Worm (Caenorhabditis elegans): ENCODE results near the gene pqn-32.

The pqn-32 gene

DNA sequence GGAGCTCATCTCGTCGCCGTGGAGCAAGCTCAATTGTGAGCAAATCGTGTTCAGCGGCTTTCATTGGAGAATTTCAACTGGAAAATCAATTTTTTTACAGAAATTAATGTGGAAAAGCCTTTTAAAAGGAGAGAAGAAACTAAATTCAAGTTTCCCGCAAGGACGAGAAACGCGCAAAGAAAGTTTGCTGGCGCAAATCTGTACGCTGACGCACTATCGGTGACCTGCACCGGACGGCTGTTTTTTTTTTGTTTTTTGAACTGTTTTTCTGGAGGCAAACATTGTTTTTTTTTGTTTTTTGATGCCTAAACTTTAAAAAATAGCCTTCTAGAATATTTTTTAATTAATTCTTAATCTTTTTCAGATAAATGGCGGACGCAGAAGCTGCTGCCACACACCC lies 49.2 kb downstream of the pqn-32 start, which contains the start of the genes hpr-17 and F32A11.1 (continued):
- TF ChIP-seq egl-13 (tag; optimal IDR thresholded peaks at IDR 0.05) (peak; percentile 49), nhr-84 (tag; optimal IDR thresholded peaks at IDR 0.05) (no peak), C04F5.9 (tag; optimal IDR thresholded peaks at IDR 0.05) (peak; percentile 69), fos-1 (tag; optimal IDR thresholded peaks at IDR 0.05) (peak; percentile 78), isw-1 (GFP tag; IDR thresholded peaks at IDR 0.05) (peak; percentile 88)

Measured in whole organism, L1 larva.